Fruit fly (Drosophila melanogaster): ENCODE measurements around the gene Rpn13R.

Gene Rpn13R

DNA sequence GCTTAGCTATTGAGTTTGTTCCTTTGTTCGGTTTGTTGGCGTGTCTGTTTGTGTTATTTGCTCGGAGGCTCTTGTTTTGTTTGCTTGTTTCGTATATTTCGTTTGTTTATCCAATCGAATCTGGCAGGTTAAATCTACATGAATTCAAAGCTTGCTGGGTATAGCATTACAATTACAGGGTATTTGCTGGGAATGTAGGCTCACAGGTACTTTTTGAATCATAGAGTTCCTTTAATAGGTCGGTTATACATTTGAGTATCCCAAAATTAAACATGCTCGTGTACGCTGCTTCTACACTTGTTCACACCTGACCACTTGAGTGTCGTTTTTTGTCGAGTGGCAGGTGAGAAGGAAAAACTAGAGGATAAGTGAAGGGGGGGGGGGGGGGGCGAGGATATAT is 50.6 kb downstream of the Rpn13R start, which contains the start of gene CG5062:
TSS of gene CG5062 (minus strand) at position 101 of the 400 bp plus-strand sequence.
- TF ChIP-seq Dip2 (GFP tag; IDR thresholded peaks at IDR 0.05) (no peak), z (GFP tag; IDR thresholded peaks at IDR 0.05) (no peak), CG10565 (GFP tag; optimal IDR thresholded peaks at IDR 0.05) (no peak)
